Worm (Caenorhabditis elegans): ENCODE results near the gene tim-1.

tim-1 gene

DNA sequence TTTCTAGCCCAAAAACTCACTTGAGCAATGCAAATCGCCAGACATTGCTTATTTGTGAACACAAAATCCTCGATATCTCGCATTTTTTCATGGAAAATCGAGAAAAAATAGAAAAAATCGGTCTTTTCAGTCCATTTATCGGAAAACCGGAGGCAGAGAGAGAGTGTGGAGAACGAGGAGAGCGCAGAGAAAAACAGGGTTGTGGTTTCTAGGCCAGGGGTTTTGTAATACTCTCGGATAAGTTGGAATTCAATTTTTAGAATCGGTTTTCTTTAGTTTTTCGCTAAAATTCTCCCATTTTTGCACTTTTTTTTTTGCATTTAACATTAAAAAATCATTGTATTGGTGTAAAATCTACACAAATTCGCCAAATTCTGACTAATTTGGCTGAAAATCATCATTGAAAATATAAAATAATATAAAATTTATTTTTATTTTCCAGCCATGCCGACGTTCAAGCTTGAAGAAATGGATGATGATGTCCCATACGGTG is 23.7 kb upstream of the tim-1 start, which contains the start of the genes Y75B8A.24 and Y75B8A.25:
TSS of gene Y75B8A.24 (minus strand) at position 155 of the 493 bp plus-strand sequence.
TSS of gene Y75B8A.25 (plus strand) at position 443 of the 493 bp plus-strand sequence.
- peak; percentile 71; the same call in 1 of the 2 replicates for TF ChIP-seq dmd-9 (GFP tag; IDR thresholded peaks at IDR 0.05)
- no peak for TF ChIP-seq mdt-29 (GFP tag; IDR thresholded peaks at IDR 0.05)
- TF ChIP-seq cey-2 (tag; optimal IDR thresholded peaks at IDR 0.05; ENCODE audit: borderline replicate concordance, insufficient read depth) = no peak
- TF ChIP-seq zfp-3 (GFP tag; conservative IDR thresholded peaks at IDR 0.05) = no peak
- no peak for TF ChIP-seq pqm-1 (tag; optimal IDR thresholded peaks at IDR 0.05)
- no peak for TF ChIP-seq php-3 (GFP tag; IDR thresholded peaks at IDR 0.05)
- no peak for TF ChIP-seq dmd-8 (GFP tag; IDR thresholded peaks at IDR 0.05)
- TF ChIP-seq ceh-82 (tag; optimal IDR thresholded peaks at IDR 0.05) = no peak
- no peak for TF ChIP-seq unc-39 (tag; optimal IDR thresholded peaks at IDR 0.05)
- TF ChIP-seq fkh-10 (GFP tag; optimal IDR thresholded peaks at IDR 0.05) = no peak
- TF ChIP-seq lim-7 (GFP tag; IDR thresholded peaks at IDR 0.05) = no peak
- TF ChIP-seq skn-1 (tag; optimal IDR thresholded peaks at IDR 0.05) = no peak
- peak; percentile 38 for TF ChIP-seq nhr-102 (tag; optimal IDR thresholded peaks at IDR 0.05)
- 0 out of 2 replicates have a peak, but pooled peaks have one; percentile 59 for TF ChIP-seq arid-1 (GFP tag; conservative IDR thresholded peaks at IDR 0.05)
- no peak for TF ChIP-seq nhr-10 (tag; optimal IDR thresholded peaks at IDR 0.05)
- peak; percentile 98 for TF ChIP-seq mes-2 (tag; optimal IDR thresholded peaks at IDR 0.05; ENCODE audit: poor library complexity, severe bottlenecking)
- TF ChIP-seq lir-3 (tag; optimal IDR thresholded peaks at IDR 0.05) = no peak
- TF ChIP-seq snpc-1.2 (GFP tag; IDR thresholded peaks at IDR 0.05) = no peak
- peak; percentile 26 for TF ChIP-seq mep-1 (tag; optimal IDR thresholded peaks at IDR 0.05)
- no peak for TF ChIP-seq aha-1 (tag)
- TF ChIP-seq set-16 (GFP tag; IDR thresholded peaks at IDR 0.05) = no peak
- TF ChIP-seq nhr-48 (tag; optimal IDR thresholded peaks at IDR 0.05) = no peak
- TF ChIP-seq nhr-41 (GFP tag; IDR thresholded peaks at IDR 0.05) = no peak
- no peak for TF ChIP-seq lin-39 (tag; optimal IDR thresholded peaks at IDR 0.05)
- TF ChIP-seq tra-1 (GFP tag; IDR thresholded peaks at IDR 0.05) = 0 out of 2 replicates have a peak, but pooled peaks have one; percentile 46
- TF ChIP-seq zip-11 (GFP tag; IDR thresholded peaks at IDR 0.05) = no peak
- peak; percentile 29; the same call in 1 of the 2 replicates for TF ChIP-seq pha-4 (GFP tag; IDR thresholded peaks at IDR 0.05)
- no peak for TF ChIP-seq pha-4 (tag; optimal IDR thresholded peaks at IDR 0.05)
- TF ChIP-seq D1046.2 (GFP tag; IDR thresholded peaks at IDR 0.05) = no peak
- no peak for TF ChIP-seq ZK546.5 (tag; optimal IDR thresholded peaks at IDR 0.05)
- no peak for TF ChIP-seq mxl-3 (GFP tag; optimal IDR thresholded peaks at IDR 0.05)
- TF ChIP-seq rbr-2 (tag; optimal IDR thresholded peaks at IDR 0.05) = peak; percentile 20
- TF ChIP-seq lin-38 (GFP tag; IDR thresholded peaks at IDR 0.05) = peak; percentile 78
- TF ChIP-seq fos-1 (tag; optimal IDR thresholded peaks at IDR 0.05) = no peak
- TF ChIP-seq hmg-1.1 (GFP tag; IDR thresholded peaks at IDR 0.05) = peak; percentile 21; the same call in 1 of the 2 replicates
- TF ChIP-seq lin-15B (tag; optimal IDR thresholded peaks at IDR 0.05) = no peak
- no peak for TF ChIP-seq mxl-2 (GFP tag; conservative IDR thresholded peaks at IDR 0.05)
- peak in 1 of 2 experiments; percentile 20; a peak in 1 of 4 replicates for TF ChIP-seq madf-5 (GFP tag; IDR thresholded peaks at IDR 0.05)
- TF ChIP-seq Y48G9A.11 (GFP tag; IDR thresholded peaks at IDR 0.05) = peak; percentile 81
- no peak for TF ChIP-seq tag-97 (GFP tag; IDR thresholded peaks at IDR 0.05)
- TF ChIP-seq egl-43 (GFP tag; IDR thresholded peaks at IDR 0.05) = no peak
- peak in 1 of 2 experiments; percentile 38 for TF ChIP-seq unc-62 (GFP tag; optimal IDR thresholded peaks at IDR 0.05 in 1 of 2)
- TF ChIP-seq unc-62 (tag; optimal IDR thresholded peaks at IDR 0.05) = no peak
- TF ChIP-seq F37D6.2 (tag; optimal IDR thresholded peaks at IDR 0.05) = no peak
- TF ChIP-seq ceh-28 (tag; optimal IDR thresholded peaks at IDR 0.05) = no peak
- TF ChIP-seq ces-1 (GFP tag; optimal IDR thresholded peaks at IDR 0.05) = no peak
- TF ChIP-seq F10B5.3 (tag; optimal IDR thresholded peaks at IDR 0.05) = no peak
- peak; percentile 40 for TF ChIP-seq F49E8.2 (tag; optimal IDR thresholded peaks at IDR 0.05; ENCODE audit: borderline replicate concordance)
- no peak for TF ChIP-seq F26F4.8 (GFP tag; conservative IDR thresholded peaks at IDR 0.05)
- TF ChIP-seq daf-12 (tag; optimal IDR thresholded peaks at IDR 0.05) = no peak
- TF ChIP-seq ceh-44 (GFP tag; IDR thresholded peaks at IDR 0.05) = no peak
- no peak for TF ChIP-seq R02D3.7 (tag; optimal IDR thresholded peaks at IDR 0.05)

Data from whole organism, L4 larva.